Worm (Caenorhabditis elegans) whole organism, L1 larva: ENCODE data around the gene C04G6.6.

Experiments
- C16A3.4 ChIP-seq: fragments of 150-350 bp; optimal IDR thresholded peaks from 2 replicates; lab custom pipeline; 2014; ENCODE audit warnings: missing biosample characterization, missing genetic modification characterization
- Y116A8C.19 ChIP-seq: sonication (generic microtip); optimal IDR thresholded peaks from 2 replicates; lab custom pipeline; 2016; ENCODE audit warnings: missing compliant biosample characterization, missing genetic modification characterization, borderline replicate concordance
- aha-1 ChIP-seq: fragments of 150-350 bp; optimal IDR thresholded peaks from 2 replicates; lab custom pipeline; 2014; ENCODE audit warnings: missing biosample characterization, missing genetic modification characterization
- ama-1 ChIP-seq: fragments of 150-350 bp; optimal IDR thresholded peaks from 2 replicates; lab custom pipeline; 2014
- ceh-8 ChIP-seq: fragments of 200-800 bp; sonication (Bioruptor generic); optimal IDR thresholded peaks from 2 replicates; lab custom pipeline; 2018; ENCODE audit warnings: mild to moderate bottlenecking, missing genetic modification characterization, moderate library complexity, missing compliant biosample characterization
- ceh-90 ChIP-seq: sonication (generic microtip); optimal IDR thresholded peaks from 2 replicates; lab custom pipeline; 2016; ENCODE audit warnings: missing genetic modification characterization, missing compliant biosample characterization
- ces-1 ChIP-seq: fragments of 150-350 bp; optimal IDR thresholded peaks from 2 replicates; lab custom pipeline; 2014; ENCODE audit warnings: missing biosample characterization, missing genetic modification reagents, missing genetic modification characterization
- dsc-1 ChIP-seq: sonication (generic microtip); optimal IDR thresholded peaks from 2 replicates; lab custom pipeline; 2016; ENCODE audit warnings: mild to moderate bottlenecking, missing genetic modification characterization, missing compliant biosample characterization
- efl-3 ChIP-seq: fragments of 200-800 bp; sonication (Bioruptor generic); optimal IDR thresholded peaks from 2 replicates; lab custom pipeline; 2018; ENCODE audit warnings: mild to moderate bottlenecking, missing genetic modification characterization, missing compliant biosample characterization
- egl-13 ChIP-seq: sonication (generic microtip); optimal IDR thresholded peaks from 2 replicates; lab custom pipeline; 2016; ENCODE audit warnings: missing genotype, missing genetic modification reagents, missing genetic modification characterization, missing compliant biosample characterization
- egl-27 ChIP-seq, 2 experiments: fragments of 150-350 bp in 1 of 2; sonication (generic microtip); optimal IDR thresholded peaks; 3 replicates each; lab custom pipeline; 2017 to 2018; ENCODE audit warnings: missing biosample characterization in 2 of 2, missing genetic modification characterization in 2 of 2, missing genetic modification reagents in 2 of 2
- ets-5 ChIP-seq: fragments of 200-800 bp; sonication (Bioruptor generic); IDR thresholded peaks from 2 replicates; pipeline ENCODE4 v1.3.6; 2022; ENCODE audit warnings: missing genetic modification characterization, missing compliant biosample characterization
- fos-1 ChIP-seq: fragments of 150-350 bp; optimal IDR thresholded peaks from 2 replicates; lab custom pipeline; 2014; ENCODE audit warnings: missing biosample characterization, missing genetic modification characterization
- grh-1 ChIP-seq: fragments of 200-800 bp; sonication (Bioruptor generic); IDR thresholded peaks from 2 replicates; pipeline ENCODE4 v1.3.6; 2022; ENCODE audit warnings: missing genetic modification reagents, missing genetic modification characterization, missing compliant biosample characterization
- hpl-2 ChIP-seq: fragments of 150-350 bp; optimal IDR thresholded peaks from 2 replicates; lab custom pipeline; 2014; ENCODE audit warnings: missing biosample characterization, missing genetic modification reagents, missing genetic modification characterization
- irx-1 ChIP-seq: sonication (generic microtip); optimal IDR thresholded peaks from 2 replicates; lab custom pipeline; 2016; ENCODE audit warnings: missing genetic modification characterization, missing compliant biosample characterization
- isw-1 ChIP-seq: fragments of 200-800 bp; sonication (Bioruptor generic); IDR thresholded peaks from 2 replicates; pipeline ENCODE4 v1.3.6; 2022; ENCODE audit warnings: missing genetic modification characterization, missing compliant biosample characterization
- lin-13 ChIP-seq: fragments of 150-350 bp; optimal IDR thresholded peaks from 2 replicates; lab custom pipeline; 2014; ENCODE audit warnings: missing biosample characterization, missing genetic modification reagents, missing genetic modification characterization
- lin-15B ChIP-seq: fragments of 150-350 bp; sonication (generic microtip); optimal IDR thresholded peaks from 3 replicates; lab custom pipeline; 2014; ENCODE audit warnings: missing biosample characterization, missing genetic modification characterization
- lin-39 ChIP-seq: fragments of 150-350 bp; optimal IDR thresholded peaks from 2 replicates; lab custom pipeline; 2014; ENCODE audit warnings: missing biosample characterization, missing genetic modification reagents, missing genetic modification characterization
- mdl-1 ChIP-seq, 2 experiments: fragments of 150-350 bp; optimal IDR thresholded peaks; 2 replicates each; lab custom pipeline; 2014 to 2017; ENCODE audit warnings: missing biosample characterization in 2 of 2, missing genetic modification characterization in 2 of 2, inconsistent platforms in 1 of 2
- nhr-11 ChIP-seq: fragments of 150-350 bp; optimal IDR thresholded peaks from 2 replicates; lab custom pipeline; 2014; ENCODE audit warnings: missing biosample characterization, missing genetic modification characterization
- nhr-20 ChIP-seq: sonication (generic microtip); optimal IDR thresholded peaks from 2 replicates; lab custom pipeline; 2016; ENCODE audit warnings: mild to moderate bottlenecking, missing genetic modification characterization, missing compliant biosample characterization
- nhr-47 ChIP-seq: sonication (generic microtip); optimal IDR thresholded peaks from 2 replicates; lab custom pipeline; 2016; ENCODE audit warnings: mild to moderate bottlenecking, missing genetic modification characterization, moderate library complexity, missing compliant biosample characterization
- nhr-76 ChIP-seq: sonication (generic microtip); optimal IDR thresholded peaks from 2 replicates; lab custom pipeline; 2017; ENCODE audit warnings: missing biosample characterization, missing genetic modification characterization
- nhr-85 ChIP-seq: sonication (generic microtip); peaks from one replicate; lab custom pipeline; 2016; ENCODE audit warnings: missing genetic modification characterization, inconsistent platforms, missing compliant biosample characterization
- pax-3 ChIP-seq: fragments of 200-800 bp; sonication (Bioruptor generic); optimal IDR thresholded peaks from 2 replicates; lab custom pipeline; 2018; ENCODE audit warnings: mild to moderate bottlenecking, missing genetic modification characterization, moderate library complexity, missing compliant biosample characterization
- snpc-4 ChIP-seq: fragments of 150-350 bp; optimal IDR thresholded peaks from 2 replicates; lab custom pipeline; 2014; ENCODE audit warnings: missing biosample characterization, missing genetic modification characterization
- snu-23 ChIP-seq: sonication (generic microtip); optimal IDR thresholded peaks from 2 replicates; lab custom pipeline; 2016; ENCODE audit warnings: missing genetic modification characterization, missing compliant biosample characterization
- sptf-1 ChIP-seq: fragments of 150-350 bp; optimal IDR thresholded peaks from 2 replicates; lab custom pipeline; 2014; ENCODE audit warnings: missing biosample characterization, missing genetic modification characterization
- tbx-2 ChIP-seq: sonication (generic microtip); optimal IDR thresholded peaks from 2 replicates; lab custom pipeline; 2016; ENCODE audit warnings: missing genetic modification characterization, missing compliant biosample characterization
- tlp-1 ChIP-seq: fragments of 150-350 bp; optimal IDR thresholded peaks from 2 replicates; lab custom pipeline; 2014; ENCODE audit warnings: missing biosample characterization, missing genetic modification characterization
- unc-130 ChIP-seq: fragments of 150-350 bp; optimal IDR thresholded peaks from 2 replicates; lab custom pipeline; 2017; ENCODE audit warnings: missing biosample characterization, missing genetic modification characterization, inconsistent platforms
- unc-30 ChIP-seq: sonication (generic microtip); optimal IDR thresholded peaks from 2 replicates; lab custom pipeline; 2017; ENCODE audit warnings: missing biosample characterization, missing genetic modification characterization
- unc-86 ChIP-seq: sonication (generic microtip); optimal IDR thresholded peaks from 2 replicates; lab custom pipeline; 2016; ENCODE audit warnings: missing genetic modification characterization, missing compliant biosample characterization
- unc-98 ChIP-seq: fragments of 200-800 bp; sonication (Bioruptor generic); IDR thresholded peaks from 2 replicates; pipeline ENCODE4 v1.3.6; 2022; ENCODE audit warnings: missing genetic modification characterization, missing compliant biosample characterization
- vab-15 ChIP-seq: sonication (generic microtip); optimal IDR thresholded peaks from 2 replicates; lab custom pipeline; 2017; ENCODE audit warnings: missing genotype, mild to moderate bottlenecking, missing genetic modification characterization, missing compliant biosample characterization
- xbp-1 ChIP-seq: sonication (generic microtip); optimal IDR thresholded peaks from 2 replicates; lab custom pipeline; 2016; ENCODE audit warnings: missing genetic modification characterization, missing compliant biosample characterization
- zip-4 ChIP-seq: fragments of 200-800 bp; sonication (Bioruptor generic); optimal IDR thresholded peaks from 2 replicates; lab custom pipeline; 2018; ENCODE audit warnings: mild to moderate bottlenecking, missing genetic modification characterization, moderate library complexity, missing compliant biosample characterization
- ztf-11 ChIP-seq, 2 experiments: sonication (generic microtip); optimal IDR thresholded peaks; 2 replicates each; lab custom pipeline; 2016 to 2017; ENCODE audit warnings: missing genetic modification characterization in 2 of 2, missing biosample characterization in 1 of 2, missing compliant biosample characterization in 1 of 2
- ztf-4 ChIP-seq: fragments of 150-350 bp; optimal IDR thresholded peaks from 2 replicates; lab custom pipeline; 2014; ENCODE audit warnings: missing biosample characterization, missing genetic modification characterization

C04G6.6 gene

DNA sequence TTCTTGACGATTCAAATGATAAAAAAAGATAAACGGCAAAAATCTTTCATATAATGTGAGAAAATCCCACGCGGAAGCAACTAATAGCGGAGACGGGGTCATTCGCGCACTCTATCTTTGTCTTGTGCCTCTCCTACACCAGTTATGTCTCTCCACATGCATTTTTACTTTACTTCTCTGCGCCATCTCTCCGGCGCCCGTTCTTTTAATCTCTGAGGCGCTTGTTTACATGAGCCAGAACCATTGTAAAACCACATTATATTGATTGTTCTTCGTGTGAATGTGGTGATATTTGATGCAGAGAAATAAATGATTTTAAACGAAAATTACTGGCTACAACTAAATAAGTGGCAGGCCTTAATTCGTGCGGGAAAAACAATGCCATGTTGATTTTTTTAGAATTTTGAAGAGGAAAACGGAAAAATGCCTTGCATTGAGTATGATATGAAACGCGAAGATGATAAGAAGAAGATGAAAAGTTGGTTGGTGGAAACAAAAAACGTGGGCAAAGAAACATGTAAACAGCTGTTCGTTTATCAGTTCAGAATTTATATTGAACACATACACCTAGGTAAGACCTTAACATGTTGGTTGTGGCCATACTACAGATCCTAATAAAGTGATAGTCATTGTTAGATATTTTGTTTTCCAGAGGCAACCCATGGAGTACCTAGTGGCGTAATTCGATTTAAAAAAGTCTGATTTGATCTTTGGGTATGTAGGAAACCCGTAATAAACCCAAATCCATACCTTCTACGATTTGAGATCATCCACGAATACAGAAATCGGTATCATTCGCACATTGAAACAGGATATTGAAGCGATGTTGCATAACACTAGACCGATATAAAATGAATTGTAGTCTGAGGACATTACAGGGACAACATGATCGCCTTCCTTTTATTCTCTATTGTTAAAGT lies 6.9 kb downstream of the C04G6.6 start, which contains the start of gene C04G6.2 (continued):
- no peak for TF ChIP-seq vab-15
- TF ChIP-seq snu-23 (GFP tag; lab: Kevin White, UChicago) = peak; percentile 73
- TF ChIP-seq ztf-11 (tag; optimal IDR thresholded peaks at IDR 0.05; lab: Kevin White, UChicago) = no peak
- no peak for TF ChIP-seq aha-1 (tag; lab: Kevin White, UChicago)
- no peak for TF ChIP-seq tlp-1
- peak; percentile 74 for TF ChIP-seq nhr-20 (tag; lab: Kevin White, UChicago)
- no peak for TF ChIP-seq nhr-76 (tag; lab: Kevin White, UChicago)
- peak; percentile 11 for TF ChIP-seq xbp-1 (tag; lab: Kevin White, UChicago)
- peak; percentile 18 for TF ChIP-seq dsc-1 (tag; lab: Kevin White, UChicago)
- TF ChIP-seq nhr-47 = peak; percentile 45
- no peak for TF ChIP-seq lin-39 (tag; lab: Kevin White, UChicago)
- TF ChIP-seq nhr-85 (tag; lab: Kevin White, UChicago) = peak; percentile 67
- TF ChIP-seq ama-1 (lab: Kevin White, UChicago) = no peak
- TF ChIP-seq egl-27 (tag; optimal IDR thresholded peaks at IDR 0.05; lab: Kevin White, UChicago) = no peak
- no peak for TF ChIP-seq unc-30 (tag; lab: Kevin White, UChicago)
- TF ChIP-seq fos-1 = peak; percentile 30
- TF ChIP-seq ces-1 = no peak
- TF ChIP-seq pax-3 (tag; lab: Kevin White, UChicago) = no peak
- no peak for TF ChIP-seq ceh-90
- TF ChIP-seq egl-13 (tag; lab: Kevin White, UChicago) = no peak
- TF ChIP-seq snpc-4 = peak; percentile 29
- TF ChIP-seq lin-13 (GFP tag; lab: Kevin White, UChicago) = no peak
- peak; percentile 65 for TF ChIP-seq tbx-2
- no peak for TF ChIP-seq grh-1 (GFP tag; lab: Robert Waterston, UW)
- no peak for TF ChIP-seq irx-1 (tag; lab: Kevin White, UChicago)
- no peak for TF ChIP-seq efl-3
- TF ChIP-seq ztf-4 (tag; lab: Kevin White, UChicago) = no peak
- TF ChIP-seq zip-4 (GFP tag; lab: Kevin White, UChicago) = no peak
- no peak for TF ChIP-seq Y116A8C.19
- TF ChIP-seq hpl-2 (GFP tag; lab: Kevin White, UChicago) = no peak
- TF ChIP-seq unc-86 (tag; lab: Kevin White, UChicago) = peak; percentile 16
- no peak for TF ChIP-seq lin-15B
- TF ChIP-seq ceh-8 (GFP tag; lab: Kevin White, UChicago) = no peak
- TF ChIP-seq mdl-1 (tag; optimal IDR thresholded peaks at IDR 0.05; lab: Kevin White, UChicago) = peak in 1 of 2 experiments; percentile 74

DNA sequence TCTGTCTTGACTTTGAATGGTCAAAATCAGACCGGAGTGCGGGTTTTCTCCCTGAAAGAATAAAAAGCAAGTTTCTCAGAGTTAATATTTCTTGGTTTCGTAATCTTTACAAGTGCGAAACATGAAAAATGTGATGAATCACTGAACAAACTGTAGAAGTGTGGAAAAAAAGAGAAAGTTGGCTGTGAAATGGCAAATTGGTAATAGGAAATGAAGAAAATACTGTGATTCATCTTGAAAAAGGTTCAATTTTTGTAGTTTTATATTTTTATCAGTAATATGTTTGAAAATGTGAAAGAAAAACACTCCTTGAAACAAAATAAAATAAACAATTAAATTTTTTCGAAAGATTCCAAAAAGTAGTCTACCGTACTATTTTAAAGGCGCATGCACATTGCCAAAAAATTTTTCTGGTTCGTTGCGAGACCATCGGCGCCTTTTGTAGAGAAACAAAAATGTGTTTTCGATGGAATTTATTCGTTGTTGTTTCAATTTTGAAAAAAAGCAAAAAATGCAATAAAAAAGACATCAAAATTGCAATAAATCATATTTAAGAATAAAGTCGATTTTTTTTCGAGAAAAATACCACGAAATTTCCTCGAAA lies 7.8 kb downstream of the C04G6.6 start, which contains the start of gene pld-1:
Gene pld-1, minus strand, starts transcription at position 51 of the 604 bp plus-strand sequence.
- TF ChIP-seq hpl-2 (GFP tag; lab: Kevin White, UChicago) = no peak
- no peak for TF ChIP-seq unc-98
- TF ChIP-seq lin-13 (GFP tag; lab: Kevin White, UChicago) = no peak
- no peak for TF ChIP-seq ets-5 (GFP tag; lab: Robert Waterston, UW)
- TF ChIP-seq isw-1 = no peak
- no peak for TF ChIP-seq C16A3.4 (tag; lab: Kevin White, UChicago)
- TF ChIP-seq sptf-1 (tag; lab: Kevin White, UChicago) = no peak
- no peak for TF ChIP-seq fos-1
- TF ChIP-seq nhr-11 (tag; lab: Kevin White, UChicago) = no peak
- no peak for TF ChIP-seq unc-130 (tag; lab: Kevin White, UChicago)
- TF ChIP-seq, all 84 proteins: peak for 0
